Fruit fly (Drosophila melanogaster) whole organism, embryonic: ENCODE measurements around the gene CG33947.

ENCODE experiments used
- Awh ChIP-seq: fragments of 200-800 bp; sonication (Bioruptor generic); IDR thresholded peaks from 2 replicates; pipeline ENCODE4, ENCODE4 v1.3.6; 2022; ENCODE audit warnings: missing biosample characterization, missing genetic modification characterization
- Bteb2 ChIP-seq: fragments of 200-800 bp; sonication (Bioruptor generic); optimal IDR thresholded peaks from 2 replicates; lab custom pipeline; 2016; ENCODE audit warnings: missing biosample characterization, missing genetic modification characterization
- CG15479 ChIP-seq: fragments of 200-800 bp; sonication (Bioruptor generic); optimal IDR thresholded peaks from 3 replicates; lab custom pipeline; 2019; ENCODE audit warnings: missing biosample characterization, mild to moderate bottlenecking, missing genetic modification characterization, moderate library complexity
- CG18764 ChIP-seq: fragments of 200-800 bp; sonication (Bioruptor generic); optimal IDR thresholded peaks from 3 replicates; lab custom pipeline; 2016; ENCODE audit warnings: missing biosample characterization, missing genetic modification characterization
- CG2129 ChIP-seq: fragments of 200-800 bp; sonication (Bioruptor generic); IDR thresholded peaks from 2 replicates; pipeline ENCODE4 v1.3.6; 2022; ENCODE audit warnings: missing biosample characterization, missing genetic modification characterization; ENCODE audit not compliant: partially characterized antibody
- CG2712 ChIP-seq: fragments of 200-800 bp; optimal IDR thresholded peaks from 3 replicates; lab custom pipeline; 2019; ENCODE audit warnings: missing biosample characterization, mild to moderate bottlenecking, missing genetic modification characterization, moderate library complexity
- CG2889 ChIP-seq: fragments of 200-800 bp; sonication (Bioruptor generic); IDR thresholded peaks from 3 replicates; pipeline ENCODE4 v1.3.6; 2022; ENCODE audit warnings: missing biosample characterization, missing genetic modification characterization
- CG4360 ChIP-seq: fragments of 200-800 bp; sonication (Bioruptor generic); IDR thresholded peaks from 2 replicates; pipeline ENCODE4 v1.3.6; 2022; ENCODE audit warnings: missing biosample characterization, missing genetic modification characterization
- CG4820 ChIP-seq: fragments of 200-800 bp; sonication (Bioruptor generic); optimal IDR thresholded peaks from 3 replicates; lab custom pipeline; 2016; ENCODE audit warnings: missing biosample characterization, missing genetic modification characterization
- CG6175 ChIP-seq: fragments of 200-800 bp; sonication (Bioruptor generic); IDR thresholded peaks from 3 replicates; pipeline ENCODE4 v1.3.6; 2022; ENCODE audit warnings: missing biosample characterization, missing genetic modification characterization
- CG8359 ChIP-seq: fragments of 200-800 bp; sonication (Bioruptor generic); optimal IDR thresholded peaks from 2 replicates; lab custom pipeline; 2017; ENCODE audit warnings: missing biosample characterization, mild to moderate bottlenecking, missing genetic modification characterization, borderline replicate concordance
- CG8765 ChIP-seq: fragments of 200-800 bp; sonication (Bioruptor generic); IDR thresholded peaks from 2 replicates; pipeline ENCODE4 v1.3.6; 2022; ENCODE audit warnings: missing biosample characterization, missing genetic modification characterization
- CG8944 ChIP-seq: fragments of 200-800 bp; sonication (Bioruptor generic); optimal IDR thresholded peaks from 3 replicates; lab custom pipeline; 2016; ENCODE audit warnings: missing biosample characterization, missing genetic modification characterization
- CG9609 ChIP-seq: fragments of 200-800 bp; sonication (Bioruptor generic); optimal IDR thresholded peaks from 3 replicates; lab custom pipeline; 2016; ENCODE audit warnings: missing biosample characterization, missing genetic modification characterization
- CG9876 ChIP-seq: fragments of 200-800 bp; sonication (Bioruptor generic); optimal IDR thresholded peaks from 2 replicates; lab custom pipeline; 2016; ENCODE audit warnings: missing biosample characterization, missing genetic modification characterization
- CrebB ChIP-seq: fragments of 200-800 bp; sonication (Bioruptor generic); optimal IDR thresholded peaks from 3 replicates; lab custom pipeline; 2018; ENCODE audit warnings: missing biosample characterization, mild to moderate bottlenecking, missing genetic modification characterization
- Dfd ChIP-seq, 2 experiments: fragments of >200 bp; optimal IDR thresholded peaks; 2 replicates each; lab custom pipeline; 2017; ENCODE audit warnings: missing biosample characterization in 2 of 2, missing genetic modification characterization in 2 of 2
- Ets65A ChIP-seq: fragments of 200-800 bp; sonication (Bioruptor generic); peaks from one replicate; lab custom pipeline; 2016; ENCODE audit warnings: missing biosample characterization, missing genetic modification characterization
- Ets97D ChIP-seq: fragments of 200-800 bp; sonication (Bioruptor generic); optimal IDR thresholded peaks from 3 replicates; lab custom pipeline; 2016; ENCODE audit warnings: missing biosample characterization, missing genetic modification characterization
- Gsc ChIP-seq: fragments of 200-800 bp; sonication (Bioruptor generic); IDR thresholded peaks from 2 replicates; pipeline ENCODE4 v1.3.6; 2022; ENCODE audit warnings: missing biosample characterization, missing genetic modification characterization
- HLHmδ ChIP-seq: fragments of 200-800 bp; sonication (Bioruptor generic); optimal IDR thresholded peaks from 2 replicates; lab custom pipeline; 2018; ENCODE audit warnings: missing biosample characterization, mild to moderate bottlenecking, missing genetic modification characterization, moderate library complexity
- Hand ChIP-seq: fragments of 200-800 bp; sonication (Bioruptor generic); optimal IDR thresholded peaks from 2 replicates; lab custom pipeline; 2017; ENCODE audit warnings: mild to moderate bottlenecking, missing biosample characterization, missing genetic modification reagents, missing genetic modification characterization
- Lpt ChIP-seq: fragments of >200 bp; optimal IDR thresholded peaks from 2 replicates; lab custom pipeline; 2018; ENCODE audit warnings: missing biosample characterization, missing genetic modification characterization
- MBD-R2 ChIP-seq: fragments of 200-800 bp; sonication (Bioruptor generic); IDR thresholded peaks from 2 replicates; pipeline ENCODE4 v1.3.6; 2022; ENCODE audit warnings: missing biosample characterization, missing genetic modification characterization
- Meics ChIP-seq: fragments of 200-800 bp; sonication (Bioruptor generic); optimal IDR thresholded peaks from 2 replicates; lab custom pipeline; 2017; ENCODE audit warnings: missing biosample characterization, mild to moderate bottlenecking, missing genetic modification characterization
- NC2α ChIP-seq: fragments of 200-800 bp; sonication (Bioruptor generic); optimal IDR thresholded peaks from 2 replicates; lab custom pipeline; 2016; ENCODE audit warnings: missing biosample characterization, missing genetic modification characterization
- ab ChIP-seq: fragments of 200-800 bp; sonication (Bioruptor generic); optimal IDR thresholded peaks from 2 replicates; lab custom pipeline; 2016; ENCODE audit warnings: missing biosample characterization, missing genetic modification characterization
- bcd ChIP-seq: fragments of 200-800 bp; sonication (Bioruptor generic); optimal IDR thresholded peaks from 2 replicates; lab custom pipeline; 2017; ENCODE audit warnings: missing biosample characterization, mild to moderate bottlenecking, missing genetic modification characterization
- chinmo ChIP-seq: fragments of 200-800 bp; sonication (Bioruptor generic); IDR thresholded peaks from 4 replicates; pipeline ENCODE4 v1.3.6; 2022; ENCODE audit warnings: missing biosample characterization, missing genetic modification characterization; ENCODE audit not compliant: partially characterized antibody
- ci ChIP-seq: fragments of 200-800 bp; sonication (Bioruptor generic); IDR thresholded peaks from 3 replicates; pipeline ENCODE4 v1.3.6; 2022; ENCODE audit warnings: missing biosample characterization, missing genetic modification characterization
- crc ChIP-seq: fragments of 200-800 bp; sonication (Bioruptor generic); optimal IDR thresholded peaks from 2 replicates; lab custom pipeline; 2016; ENCODE audit warnings: missing biosample characterization, missing genetic modification characterization
- cwo ChIP-seq: fragments of 200-800 bp; sonication (Bioruptor generic); optimal IDR thresholded peaks from 3 replicates; lab custom pipeline; 2017; ENCODE audit warnings: missing biosample characterization, missing genetic modification characterization, mild to moderate bottlenecking, moderate library complexity, missing genetic modification reagents
- danr ChIP-seq: fragments of 200-800 bp; sonication (Bioruptor generic); IDR thresholded peaks from 2 replicates; pipeline ENCODE4 v1.3.6; 2022; ENCODE audit warnings: missing biosample characterization, missing genetic modification characterization
- disco-r ChIP-seq: fragments of 200-800 bp; sonication (Bioruptor generic); optimal IDR thresholded peaks from 2 replicates; lab custom pipeline; 2016; ENCODE audit warnings: missing biosample characterization, missing genetic modification characterization
- dm ChIP-seq: fragments of 200-800 bp; sonication (Bioruptor generic); optimal IDR thresholded peaks from 3 replicates; lab custom pipeline; 2016; ENCODE audit warnings: missing biosample characterization, missing genetic modification characterization
- dmrt11E ChIP-seq: fragments of 200-800 bp; sonication (Bioruptor generic); optimal IDR thresholded peaks from 3 replicates; lab custom pipeline; 2018; ENCODE audit warnings: missing biosample characterization, mild to moderate bottlenecking, missing genetic modification characterization, moderate library complexity
- en ChIP-seq: fragments of 200-800 bp; sonication (Bioruptor generic); optimal IDR thresholded peaks from 2 replicates; lab custom pipeline; 2016; ENCODE audit warnings: missing biosample characterization, missing genetic modification characterization
- hth ChIP-seq: fragments of >200 bp; optimal IDR thresholded peaks from 2 replicates; lab custom pipeline; 2017; ENCODE audit warnings: inconsistent platforms
- knrl ChIP-seq: fragments of 200-800 bp; sonication (Bioruptor generic); IDR thresholded peaks from 3 replicates; pipeline ENCODE4 v1.3.6; 2022; ENCODE audit warnings: missing biosample characterization, missing genetic modification characterization; ENCODE audit not compliant: partially characterized antibody
- lbe ChIP-seq: fragments of 200-800 bp; sonication (Bioruptor generic); optimal IDR thresholded peaks from 2 replicates; lab custom pipeline; 2016; ENCODE audit warnings: missing biosample characterization, mild to moderate bottlenecking, missing genetic modification characterization
- sima ChIP-seq: fragments of 200-800 bp; sonication (Bioruptor generic); optimal IDR thresholded peaks from 2 replicates; lab custom pipeline; 2016; ENCODE audit warnings: missing biosample characterization, missing genetic modification characterization
- slp2 ChIP-seq: fragments of 200-800 bp; sonication (Bioruptor generic); optimal IDR thresholded peaks from 2 replicates; lab custom pipeline; 2016; ENCODE audit warnings: missing biosample characterization, missing genetic modification characterization
- sna ChIP-seq: fragments of 200-800 bp; sonication (Bioruptor generic); IDR thresholded peaks from 2 replicates; pipeline ENCODE4 v1.3.6; 2022; ENCODE audit warnings: missing biosample characterization, missing genetic modification characterization; ENCODE audit not compliant: partially characterized antibody
- vvl ChIP-seq: fragments of 200-800 bp; sonication (Bioruptor generic); IDR thresholded peaks from 2 replicates; pipeline ENCODE4 v1.3.6; 2022; ENCODE audit warnings: missing biosample characterization, missing genetic modification characterization

The CG33947 gene

dm6 chr3L:11113198-11114197, 17.2 kb downstream of the CG33947 start, which contains the start of gene Sod1 (continued):
- no peak for TF ChIP-seq Meics (GFP tag; lab: Kevin White, UChicago)
- TF ChIP-seq ab (GFP tag; lab: Kevin White, UChicago), result no peak
- no peak for TF ChIP-seq CG18764 (GFP tag; lab: Kevin White, UChicago)
- no peak for TF ChIP-seq CG8359
- TF ChIP-seq Lpt (GFP tag; lab: Kevin White, UChicago), result no peak
- TF ChIP-seq CG2712 (tag; lab: Kevin White, UChicago), result no peak
- TF ChIP-seq crc (GFP tag; lab: Kevin White, UChicago), result no peak

- TF ChIP-seq CG8944 (no peak), Ets65A (peak; percentile 27), CG4360 (GFP tag; lab: Robert Waterston, UW) (peak; percentile 98), CG4820 (no peak), Dfd (GFP tag; optimal IDR thresholded peaks at IDR 0.05; lab: Kevin White, UChicago) (peak in 1 of 2 experiments; percentile 14), CG2889 (GFP tag; lab: Robert Waterston, UW) (no peak), chinmo (GFP tag; lab: Robert Waterston, UW) (0 out of 4 replicates have a peak, but pooled peaks have one; percentile 14), Awh (GFP tag; lab: Robert Waterston, UW) (0 out of 2 replicates have a peak, but pooled peaks have one; percentile 21), sna (GFP tag; lab: Robert Waterston, UW) (0 out of 2 replicates have a peak, but pooled peaks have one; percentile 12), CrebB (tag; lab: Kevin White, UChicago) (no peak), lbe (GFP tag; lab: Kevin White, UChicago) (no peak), ci (GFP tag; lab: Robert Waterston, UW) (peak; percentile 39; the same call in 1 of the 3 replicates)
These were observed 21.4 kb downstream of the CG33947 start for dm6 chr3L:11117733-11118132.

- TF ChIP-seq CG9609 (GFP tag; lab: Kevin White, UChicago) (peak; percentile 16), knrl (no peak), CG6175 (peak; percentile 72; the same call in 1 of the 3 replicates), CG9876 (GFP tag; lab: Kevin White, UChicago) (peak; percentile 57), Gsc (GFP tag; lab: Robert Waterston, UW) (no peak), Ets97D (GFP tag; lab: Kevin White, UChicago) (peak; percentile 8), bcd (GFP tag; lab: Kevin White, UChicago) (no peak), CG8765 (GFP tag; lab: Robert Waterston, UW) (no peak), Bteb2 (peak; percentile 41), crc (GFP tag; lab: Kevin White, UChicago) (peak; percentile 64), vvl (GFP tag; lab: Robert Waterston, UW) (peak; percentile 75; the same call in 1 of the 2 replicates), NC2α (GFP tag; lab: Kevin White, UChicago) (peak; percentile 69), HLHmδ (GFP tag; lab: Kevin White, UChicago) (peak; percentile 81), hth (lab: Kevin White, UChicago) (no peak), danr (peak; percentile 20; the same call in 1 of the 2 replicates), CG15479 (peak; percentile 86), dmrt11E (peak; percentile 44), CrebB (tag; lab: Kevin White, UChicago) (peak; percentile 88), MBD-R2 (peak; percentile 48; the same call in 1 of the 2 replicates), Hand (GFP tag; lab: Kevin White, UChicago) (peak; percentile 58), cwo (peak; percentile 55), dm (peak; percentile 62), disco-r (GFP tag; lab: Kevin White, UChicago) (peak; percentile 76), CG2129 (GFP tag; lab: Robert Waterston, UW) (no peak), slp2 (peak; percentile 52), sima (GFP tag; lab: Kevin White, UChicago) (no peak), en (GFP tag; lab: Kevin White, UChicago) (peak; percentile 47)
These were observed 22.5 kb downstream of the CG33947 start for dm6 chr3L:11118627-11119395.
